Worm (Caenorhabditis elegans): Measurements from ENCODE around the gene srxa-14.

srxa-14 gene

DNA sequence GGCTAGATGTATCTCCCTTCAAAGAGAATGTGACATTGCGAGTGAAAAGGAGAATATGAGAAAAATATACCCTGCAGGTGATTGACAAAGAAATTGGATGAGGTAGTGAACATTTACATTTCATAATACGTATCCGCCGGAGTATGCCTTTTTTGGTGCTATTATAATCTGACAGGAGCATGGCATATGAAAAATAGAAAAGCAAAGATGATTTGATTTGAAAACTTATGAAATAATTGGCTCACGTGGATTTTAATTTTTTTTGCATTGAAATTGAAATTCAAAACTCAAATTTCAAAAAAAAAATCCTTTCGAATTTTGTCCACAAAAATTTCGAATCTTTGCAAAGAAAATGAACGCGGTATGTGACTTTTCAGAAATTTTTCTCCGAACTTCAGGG lies 36.4 kb upstream of the srxa-14 start, which contains the start of gene ttr-11:
Gene ttr-11, plus strand, starts transcription at position 301 of the 400 bp plus-strand sequence.
- TF ChIP-seq nhr-84 (tag; optimal IDR thresholded peaks at IDR 0.05): no peak
- TF ChIP-seq ceh-8 (GFP tag; optimal IDR thresholded peaks at IDR 0.05): no peak
- no peak for TF ChIP-seq tbx-2 (tag; optimal IDR thresholded peaks at IDR 0.05)
- no peak for TF ChIP-seq aha-1 (tag; optimal IDR thresholded peaks at IDR 0.05)
- TF ChIP-seq lin-15B (tag; optimal IDR thresholded peaks at IDR 0.05): no peak
- no peak for TF ChIP-seq ama-1 (optimal IDR thresholded peaks at IDR 0.05)
- TF ChIP-seq pag-3 (tag; optimal IDR thresholded peaks at IDR 0.05; ENCODE audit: borderline replicate concordance, insufficient read depth): no peak
- no peak for TF ChIP-seq efl-1 (optimal IDR thresholded peaks at IDR 0.05)
- TF ChIP-seq efl-1 (GFP tag; optimal IDR thresholded peaks at IDR 0.05 in 1 of 2): no peak
- TF ChIP-seq ceh-88 (GFP tag; IDR thresholded peaks at IDR 0.05): no peak
- TF ChIP-seq fkh-8 (tag; optimal IDR thresholded peaks at IDR 0.05): no peak
- no peak for TF ChIP-seq grh-1 (GFP tag; IDR thresholded peaks at IDR 0.05)
- no peak for TF ChIP-seq irx-1 (tag; optimal IDR thresholded peaks at IDR 0.05)
- no peak for TF ChIP-seq sox-4 (tag; optimal IDR thresholded peaks at IDR 0.05)
- no peak for TF ChIP-seq hpl-2 (GFP tag; optimal IDR thresholded peaks at IDR 0.05)
- TF ChIP-seq egl-27 (tag; optimal IDR thresholded peaks at IDR 0.05): no peak
- TF ChIP-seq nhr-71 (tag; optimal IDR thresholded peaks at IDR 0.05): no peak

DNA sequence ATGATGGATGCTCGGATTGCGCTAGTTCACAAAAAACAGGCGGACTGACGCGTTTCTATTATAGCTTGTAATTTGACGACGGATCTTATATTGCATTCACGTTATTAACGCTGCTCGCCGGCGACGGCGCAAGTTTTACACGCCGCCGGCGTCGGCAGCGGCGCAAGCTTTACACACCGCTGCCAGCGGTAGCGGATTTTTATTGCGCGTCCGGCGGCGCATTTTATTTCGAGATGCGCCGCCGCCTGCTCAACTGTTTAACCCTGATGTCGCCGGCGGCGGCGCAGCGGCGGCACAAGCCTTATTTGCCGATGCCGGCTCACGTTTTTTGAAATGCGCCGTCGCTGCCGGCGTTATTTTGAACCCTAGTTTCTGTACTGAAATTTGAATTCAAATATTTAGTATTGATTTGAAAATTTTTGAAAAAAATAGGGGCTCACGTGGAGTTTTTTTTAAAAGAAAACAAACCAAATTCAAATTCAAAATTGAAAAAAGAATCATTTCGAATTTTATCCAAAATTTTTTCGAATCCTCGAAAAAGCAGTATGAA lies 34.7 kb upstream of the srxa-14 start, which contains the start of gene ttr-57:
Gene ttr-57, plus strand, starts transcription at position 500 of the 550 bp plus-strand sequence.
- TF ChIP-seq snu-23 (GFP tag; optimal IDR thresholded peaks at IDR 0.05): no peak
- no peak for TF ChIP-seq nhr-85 (tag)
- no peak for TF ChIP-seq lin-15B (tag; optimal IDR thresholded peaks at IDR 0.05)
- no peak for TF ChIP-seq nhr-71 (tag; optimal IDR thresholded peaks at IDR 0.05)
- TF ChIP-seq Y116A8C.19 (tag; optimal IDR thresholded peaks at IDR 0.05; ENCODE audit: borderline replicate concordance): no peak
- TF ChIP-seq ets-5 (GFP tag; IDR thresholded peaks at IDR 0.05): no peak
- TF ChIP-seq egl-13 (tag; optimal IDR thresholded peaks at IDR 0.05): no peak

DNA sequence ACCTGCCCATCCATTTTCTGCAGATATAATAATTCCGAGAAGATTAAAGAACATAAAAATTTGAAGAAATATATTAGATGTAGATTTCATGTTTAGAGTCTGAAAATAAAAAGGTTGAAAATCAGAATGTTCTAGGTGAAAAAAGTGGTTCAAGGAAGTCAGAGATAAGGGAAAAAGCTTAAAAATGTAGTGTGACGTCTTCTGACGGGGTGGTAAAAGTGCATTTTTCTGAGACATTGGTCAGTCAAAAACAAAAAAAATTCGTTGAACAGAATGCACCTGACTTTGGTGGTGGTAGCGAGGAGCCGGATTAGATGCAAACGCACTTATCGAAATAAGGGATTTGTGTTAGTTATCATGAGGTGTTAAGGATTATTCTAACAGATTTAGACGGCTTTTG lies 32.8 kb upstream of the srxa-14 start, which contains the start of gene F46B3.23:
Gene F46B3.23, minus strand, starts transcription at position 101 of the 400 bp plus-strand sequence.
- TF ChIP-seq dsc-1 (tag; optimal IDR thresholded peaks at IDR 0.05) (peak; percentile 65), jun-1 (tag; optimal IDR thresholded peaks at IDR 0.05) (no peak), elt-3 (tag; optimal IDR thresholded peaks at IDR 0.05) (no peak), zip-4 (GFP tag; optimal IDR thresholded peaks at IDR 0.05) (no peak), unc-86 (tag; optimal IDR thresholded peaks at IDR 0.05) (no peak), fkh-10 (GFP tag; optimal IDR thresholded peaks at IDR 0.05) (no peak)

DNA sequence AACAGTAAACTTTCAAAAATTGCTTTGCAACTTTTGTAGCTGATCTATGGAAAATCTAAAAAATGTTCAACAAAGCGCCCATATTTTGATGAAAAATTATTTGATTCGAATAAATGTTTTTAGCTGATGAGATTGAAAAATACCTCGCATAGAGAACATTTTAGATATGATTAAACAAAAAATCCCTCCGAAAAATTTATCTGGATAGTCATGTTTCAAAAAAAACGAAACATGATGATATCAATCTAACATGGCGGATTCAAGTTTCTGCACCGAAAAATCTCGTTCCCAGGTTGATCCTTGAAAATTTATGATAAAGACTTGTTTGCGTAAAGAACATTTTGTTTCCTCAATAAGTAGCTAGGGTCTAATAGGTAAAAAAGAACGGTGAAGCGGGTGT lies 30.7 kb upstream of the srxa-14 start, which contains the start of gene ttr-12:
Gene ttr-12, minus strand, starts transcription at position 101 of the 400 bp plus-strand sequence.
- no peak for TF ChIP-seq tbx-2 (tag; optimal IDR thresholded peaks at IDR 0.05)
- TF ChIP-seq fkh-8 (tag; optimal IDR thresholded peaks at IDR 0.05): no peak
- no peak for TF ChIP-seq elt-2 (tag; optimal IDR thresholded peaks at IDR 0.05)
- TF ChIP-seq unc-86 (tag; optimal IDR thresholded peaks at IDR 0.05): no peak
- TF ChIP-seq pag-3 (tag; optimal IDR thresholded peaks at IDR 0.05; ENCODE audit: borderline replicate concordance, insufficient read depth): no peak
- TF ChIP-seq unc-98 (GFP tag; IDR thresholded peaks at IDR 0.05): no peak
- TF ChIP-seq dsc-1 (tag; optimal IDR thresholded peaks at IDR 0.05): no peak
- TF ChIP-seq ceh-8 (GFP tag; optimal IDR thresholded peaks at IDR 0.05): no peak
- no peak for TF ChIP-seq snu-23 (GFP tag; optimal IDR thresholded peaks at IDR 0.05)
- TF ChIP-seq nhr-19 (GFP tag; conservative IDR thresholded peaks at IDR 0.05): no peak

DNA sequence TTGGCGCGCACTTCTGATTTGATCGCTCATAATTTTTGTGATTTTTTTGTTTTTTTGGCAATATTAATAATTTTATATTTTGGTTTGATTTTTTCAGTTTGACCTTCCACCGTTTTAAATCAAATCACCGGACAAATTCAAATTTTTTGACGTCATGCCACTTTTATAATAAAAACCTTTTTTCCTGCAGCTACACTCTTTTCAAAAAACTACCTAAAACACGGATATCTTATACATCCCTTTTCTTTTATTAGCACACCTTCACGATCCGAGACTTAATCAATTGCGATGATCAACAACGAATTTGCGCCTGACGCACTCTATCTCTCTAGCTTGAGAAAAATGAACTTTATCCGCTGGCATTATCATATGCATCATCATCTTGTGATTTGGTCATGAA lies 29.9 kb upstream of the srxa-14 start, which contains the start of gene grd-2:
Gene grd-2, plus strand, starts transcription at position 301 of the 400 bp plus-strand sequence.
- TF ChIP-seq ceh-8 (GFP tag; optimal IDR thresholded peaks at IDR 0.05): no peak
- TF ChIP-seq F16B12.6 (tag; optimal IDR thresholded peaks at IDR 0.05): no peak
- TF ChIP-seq nhr-85 (tag): no peak
- TF ChIP-seq efl-1 (optimal IDR thresholded peaks at IDR 0.05): no peak
- no peak for TF ChIP-seq efl-1 (GFP tag; optimal IDR thresholded peaks at IDR 0.05 in 1 of 2)
- no peak for TF ChIP-seq elt-3 (tag; optimal IDR thresholded peaks at IDR 0.05)
- TF ChIP-seq tlp-1 (tag; optimal IDR thresholded peaks at IDR 0.05): no peak

Data from whole organism, L1 larva.